Fruit fly (Drosophila melanogaster): ENCODE data around the gene mRpL48.

The mRpL48 gene

DNA sequence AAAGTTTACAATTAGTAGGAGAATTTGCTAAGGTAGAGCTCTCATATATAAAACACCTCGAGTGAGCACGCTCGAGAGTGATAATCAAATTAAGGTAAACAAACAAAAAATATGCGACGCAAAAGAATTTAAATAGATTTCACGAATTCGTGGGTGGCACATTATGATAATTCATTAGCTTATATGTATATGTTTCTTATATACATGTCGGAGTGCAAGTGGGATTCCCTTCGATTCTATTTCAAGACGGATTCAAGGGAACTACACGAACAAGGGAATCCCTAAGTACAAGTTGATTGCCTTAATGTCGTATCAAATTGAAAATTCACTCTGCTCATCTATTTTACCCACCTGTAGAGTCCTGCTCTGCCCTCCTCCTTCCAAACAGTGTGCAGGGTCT lies 7.0 kb downstream of the mRpL48 start:
- TF ChIP-seq CTCF (optimal IDR thresholded peaks at IDR 0.05) (no peak), CG8478 (optimal IDR thresholded peaks at IDR 0.05) (no peak)

DNA sequence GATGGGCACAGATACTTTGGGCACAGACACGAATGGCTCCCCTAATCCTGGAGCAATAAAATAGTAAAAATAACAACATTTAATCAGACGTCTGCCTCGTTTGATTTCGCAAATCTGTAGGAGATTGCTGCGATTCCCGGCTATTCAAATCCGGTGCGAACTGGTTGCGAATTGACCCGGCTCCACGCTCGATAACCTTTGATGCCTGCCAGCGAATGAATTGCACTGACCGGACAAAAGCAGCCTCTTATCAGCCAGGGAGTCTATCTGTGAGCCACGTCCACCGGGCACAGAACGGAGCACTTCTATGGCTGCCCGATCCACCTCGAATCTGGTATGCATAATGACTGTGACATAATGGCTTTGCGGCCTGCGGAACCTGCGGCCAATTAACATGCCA lies 9.7 kb downstream of the mRpL48 start:
- TF ChIP-seq CG8478 (optimal IDR thresholded peaks at IDR 0.05) (no peak), CTCF (optimal IDR thresholded peaks at IDR 0.05) (no peak)

dm6 chr2L:1720846-1721506 lies 10.7 kb downstream of the mRpL48 start:
- TF ChIP-seq CTCF (optimal IDR thresholded peaks at IDR 0.05) (no peak), CG8478 (optimal IDR thresholded peaks at IDR 0.05) (no peak)

DNA sequence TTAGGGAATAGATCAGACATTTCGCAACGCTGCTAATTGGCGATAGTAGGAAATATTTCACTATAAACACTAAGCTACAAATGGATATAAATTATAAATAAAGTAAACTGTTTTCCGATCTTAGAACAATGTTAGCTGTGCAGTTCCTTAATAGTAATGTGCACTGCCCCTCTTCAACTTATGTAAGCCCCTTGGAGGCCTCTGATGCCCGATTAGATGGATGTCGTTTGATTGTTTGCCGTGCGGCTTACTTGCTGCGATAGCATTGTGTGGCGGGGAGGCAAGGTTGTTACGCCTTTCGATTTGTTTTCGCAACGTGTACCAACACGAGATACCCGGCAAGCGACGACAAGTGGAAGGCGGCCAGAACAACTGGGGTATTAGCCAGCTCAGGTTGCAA lies 12.0 kb downstream of the mRpL48 start:
- TF ChIP-seq CG8478 (optimal IDR thresholded peaks at IDR 0.05) = no peak
- TF ChIP-seq CTCF (optimal IDR thresholded peaks at IDR 0.05) = no peak

dm6 chr2L:1723135-1723936 lies 13.1 kb downstream of the mRpL48 start:
- no peak for TF ChIP-seq CTCF (optimal IDR thresholded peaks at IDR 0.05)
- no peak for TF ChIP-seq CG8478 (optimal IDR thresholded peaks at IDR 0.05)

- TF ChIP-seq CTCF (optimal IDR thresholded peaks at IDR 0.05) (peak in 1 of 2 experiments; percentile 2), CG8478 (optimal IDR thresholded peaks at IDR 0.05) (no peak)
Observed at dm6 chr2L:1723937-1724591, 13.8 kb downstream of the mRpL48 start, which contains the start of gene Rim2. Gene Rim2, minus strand, starts transcription at chr2L:1724388.

dm6 chr2L:1724592-1724940 lies 14.3 kb downstream of the mRpL48 start:
- TF ChIP-seq CG8478 (optimal IDR thresholded peaks at IDR 0.05) (no peak), CTCF (optimal IDR thresholded peaks at IDR 0.05) (no peak)

DNA sequence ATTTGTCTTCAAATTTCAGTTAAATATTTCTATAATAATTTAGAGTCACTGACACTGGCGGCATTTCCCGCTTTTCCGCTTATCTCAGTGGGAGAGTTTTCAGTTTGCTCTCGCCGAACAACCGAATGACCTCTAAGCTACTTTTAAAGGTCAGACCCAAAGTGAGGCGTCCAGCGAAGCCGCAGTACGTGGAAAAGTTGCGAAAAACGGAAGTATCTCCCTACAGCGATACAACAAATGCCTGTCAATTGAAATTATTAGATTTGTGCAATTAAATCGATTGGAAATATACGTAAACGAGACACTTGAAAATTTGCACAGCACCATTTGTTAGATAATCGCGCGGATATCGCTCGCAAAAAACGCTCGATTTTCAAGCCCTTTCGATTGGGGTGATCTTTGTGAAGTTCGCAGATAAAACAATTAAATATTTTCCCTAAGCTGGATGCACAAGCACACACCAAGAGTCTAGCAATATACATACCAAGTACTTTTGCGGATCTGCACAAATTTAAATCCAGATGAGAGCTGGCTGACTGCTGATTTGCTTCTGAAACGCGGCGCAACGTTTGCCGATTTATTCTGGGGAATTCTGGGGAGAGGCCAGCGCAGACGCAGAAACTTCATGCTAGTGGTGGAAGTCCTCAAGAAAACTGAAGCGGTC lies 17.0 kb downstream of the mRpL48 start:
- TF ChIP-seq CG8478 (optimal IDR thresholded peaks at IDR 0.05) (no peak), CTCF (optimal IDR thresholded peaks at IDR 0.05) (no peak)

- TF ChIP-seq CTCF (optimal IDR thresholded peaks at IDR 0.05) (no peak), CG8478 (optimal IDR thresholded peaks at IDR 0.05) (no peak)
Observed at dm6 chr2L:1727826-1728619, 17.8 kb downstream of the mRpL48 start.

DNA sequence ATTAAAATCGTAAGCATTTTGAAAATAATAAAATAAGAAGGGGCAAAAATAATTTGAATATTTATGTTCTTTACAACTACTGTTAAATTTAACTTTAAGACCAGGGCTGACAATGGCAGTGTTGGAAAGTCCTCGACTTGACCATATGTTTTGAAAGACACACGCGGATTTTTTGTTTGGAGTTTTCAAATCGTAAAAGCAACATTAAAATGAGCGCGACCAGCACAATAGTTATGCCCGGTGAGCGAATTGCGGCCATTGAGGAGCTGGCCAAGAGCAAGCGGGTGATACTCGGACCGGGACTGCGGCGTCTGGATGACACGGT lies 18.3 kb downstream of the mRpL48 start, which contains the start of gene Rrp40:
TSS of gene Rrp40 (plus strand) at position 113 of the 325 bp plus-strand sequence.
- no peak for TF ChIP-seq CTCF (optimal IDR thresholded peaks at IDR 0.05)
- TF ChIP-seq CG8478 (optimal IDR thresholded peaks at IDR 0.05) = no peak

- no peak for TF ChIP-seq CTCF (optimal IDR thresholded peaks at IDR 0.05)
- no peak for TF ChIP-seq CG8478 (optimal IDR thresholded peaks at IDR 0.05)
Observed at dm6 chr2L:1729607-1730011, 19.3 kb downstream of the mRpL48 start, which contains the start of the genes Eno and CG31937. Gene Eno, minus strand, starts transcription at chr2L:1729636. Gene CG31937, plus strand, starts transcription at chr2L:1729887.

DNA sequence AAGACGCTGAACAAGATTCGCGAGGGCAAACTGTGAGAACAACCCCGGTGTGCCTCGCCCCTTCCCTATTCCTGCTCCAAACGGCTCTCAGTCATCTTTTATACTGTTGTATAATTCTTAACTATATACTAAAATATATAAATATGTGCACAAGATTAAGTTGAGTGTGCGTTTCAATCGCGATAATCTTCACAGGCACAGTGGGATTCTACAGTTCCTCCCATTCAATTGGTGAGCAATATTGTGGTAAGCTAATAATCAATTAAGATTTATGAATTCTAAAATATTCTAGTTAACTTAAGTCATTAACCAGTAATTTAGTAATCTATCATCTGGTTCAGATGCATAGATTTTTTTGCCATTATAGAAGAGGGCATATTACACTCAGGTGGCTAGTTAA lies 20.7 kb downstream of the mRpL48 start:
- TF ChIP-seq CG8478 (optimal IDR thresholded peaks at IDR 0.05) = no peak
- no peak for TF ChIP-seq CTCF (optimal IDR thresholded peaks at IDR 0.05)

DNA sequence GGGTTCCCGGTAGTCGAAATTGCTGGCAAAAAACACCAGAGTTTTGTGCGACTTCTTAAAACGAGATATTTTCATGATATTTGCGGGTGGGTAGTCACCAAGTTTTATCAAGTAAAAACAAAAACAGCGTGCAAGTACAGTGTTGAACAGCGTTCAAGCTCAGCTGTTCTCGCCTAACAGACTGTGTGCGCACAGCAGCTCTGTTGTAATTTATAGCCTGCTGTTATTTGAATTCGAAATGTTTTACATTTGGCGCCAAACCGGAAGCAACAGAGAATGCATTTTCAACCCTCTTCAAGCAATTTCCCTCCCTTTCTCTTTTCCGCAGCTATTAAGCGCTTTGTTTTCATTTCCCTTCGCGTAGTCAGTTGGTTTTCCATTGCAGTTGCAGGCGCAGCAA lies 21.9 kb downstream of the mRpL48 start, which contains the start of the genes CG17652 and CG17646:
TSS of gene CG17652 (minus strand) at position 168 of the 400 bp plus-strand sequence.
TSS of gene CG17646 (plus strand) at position 336 of the 400 bp plus-strand sequence.
- no peak for TF ChIP-seq CG8478 (optimal IDR thresholded peaks at IDR 0.05)
- TF ChIP-seq CTCF (optimal IDR thresholded peaks at IDR 0.05) = no peak

- TF ChIP-seq CTCF (optimal IDR thresholded peaks at IDR 0.05) (no peak), CG8478 (optimal IDR thresholded peaks at IDR 0.05) (no peak)
Observed at dm6 chr2L:1733155-1733813, 23.0 kb downstream of the mRpL48 start.

Data from S2 (cell line).